Worm (Caenorhabditis elegans): Measurements from ENCODE around the gene kqt-2.

The kqt-2 gene

DNA sequence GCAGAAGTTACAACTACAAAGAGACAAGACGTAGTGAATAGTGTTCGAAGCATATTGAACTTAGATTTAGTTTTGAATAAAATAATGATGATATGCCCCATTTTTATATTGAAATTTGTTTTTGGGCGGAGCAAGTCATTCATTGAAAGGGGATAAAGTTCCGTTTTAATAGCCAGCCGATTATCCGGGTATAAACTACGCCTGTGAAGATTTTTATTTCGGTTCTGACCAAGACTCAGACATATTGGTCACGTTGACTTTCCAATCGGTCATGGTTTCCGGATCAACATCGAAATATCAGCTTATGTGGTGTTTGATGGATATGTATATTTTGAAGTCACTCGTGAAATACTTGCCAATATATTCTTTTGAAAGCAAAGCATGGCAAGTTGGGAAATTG is 27.5 kb downstream of the kqt-2 start, which contains the start of gene K02A6.4:
Gene K02A6.4 (minus strand): TSS at position 101 of the 400 bp plus-strand sequence.
- no peak for TF ChIP-seq ceh-9 (tag; optimal IDR thresholded peaks at IDR 0.05)
- TF ChIP-seq ceh-82 (tag; optimal IDR thresholded peaks at IDR 0.05): no peak
- no peak for TF ChIP-seq unc-39 (tag; optimal IDR thresholded peaks at IDR 0.05)
- no peak for TF ChIP-seq jun-1 (tag; optimal IDR thresholded peaks at IDR 0.05)
- no peak for TF ChIP-seq ama-1 (optimal IDR thresholded peaks at IDR 0.05)
- no peak for TF ChIP-seq ceh-28 (tag; optimal IDR thresholded peaks at IDR 0.05)
- TF ChIP-seq daf-12 (tag; optimal IDR thresholded peaks at IDR 0.05): no peak
- no peak for TF ChIP-seq elt-1 (tag; optimal IDR thresholded peaks at IDR 0.05)

DNA sequence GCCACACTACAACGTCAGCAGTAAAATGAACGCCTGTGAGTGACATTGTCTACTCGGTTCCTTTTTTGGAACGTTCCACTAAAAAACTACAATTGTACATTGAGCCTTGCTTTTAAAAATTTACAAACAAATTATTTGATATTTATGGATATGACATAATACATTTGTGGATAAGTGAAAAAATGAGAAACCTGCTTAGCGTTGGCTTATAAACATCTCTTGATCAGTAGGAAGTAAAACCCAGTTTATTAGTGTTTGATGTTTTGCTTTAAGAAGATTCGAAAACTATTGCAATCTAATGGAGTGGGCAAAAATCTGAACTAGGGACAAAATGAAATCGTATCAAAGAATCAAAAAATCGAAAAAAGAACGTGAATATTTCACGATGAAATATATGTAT is 29.2 kb downstream of the kqt-2 start:
- TF ChIP-seq nfya-1 (tag; optimal IDR thresholded peaks at IDR 0.05; ENCODE audit: insufficient read depth): no peak
- no peak for TF ChIP-seq skn-1 (tag; optimal IDR thresholded peaks at IDR 0.05)
- TF ChIP-seq nhr-77 (tag; optimal IDR thresholded peaks at IDR 0.05): no peak
- no peak for TF ChIP-seq ama-1 (optimal IDR thresholded peaks at IDR 0.05)
- no peak for TF ChIP-seq ztf-11 (tag; optimal IDR thresholded peaks at IDR 0.05)
- TF ChIP-seq unc-39 (tag; optimal IDR thresholded peaks at IDR 0.05): no peak
- no peak for TF ChIP-seq mml-1 (tag; optimal IDR thresholded peaks at IDR 0.05)
- TF ChIP-seq hmg-11 (tag; optimal IDR thresholded peaks at IDR 0.05): no peak
- no peak for TF ChIP-seq mdl-1 (tag; optimal IDR thresholded peaks at IDR 0.05)
- no peak for TF ChIP-seq nhr-67 (tag; optimal IDR thresholded peaks at IDR 0.05)
- TF ChIP-seq ZK546.5 (tag; optimal IDR thresholded peaks at IDR 0.05): no peak
- TF ChIP-seq nhr-237 (tag; optimal IDR thresholded peaks at IDR 0.05): no peak
- no peak for TF ChIP-seq fkh-2 (tag; optimal IDR thresholded peaks at IDR 0.05)
- no peak for TF ChIP-seq snpc-4 (tag; optimal IDR thresholded peaks at IDR 0.05)
- TF ChIP-seq nhr-12 (tag; optimal IDR thresholded peaks at IDR 0.05): no peak

DNA sequence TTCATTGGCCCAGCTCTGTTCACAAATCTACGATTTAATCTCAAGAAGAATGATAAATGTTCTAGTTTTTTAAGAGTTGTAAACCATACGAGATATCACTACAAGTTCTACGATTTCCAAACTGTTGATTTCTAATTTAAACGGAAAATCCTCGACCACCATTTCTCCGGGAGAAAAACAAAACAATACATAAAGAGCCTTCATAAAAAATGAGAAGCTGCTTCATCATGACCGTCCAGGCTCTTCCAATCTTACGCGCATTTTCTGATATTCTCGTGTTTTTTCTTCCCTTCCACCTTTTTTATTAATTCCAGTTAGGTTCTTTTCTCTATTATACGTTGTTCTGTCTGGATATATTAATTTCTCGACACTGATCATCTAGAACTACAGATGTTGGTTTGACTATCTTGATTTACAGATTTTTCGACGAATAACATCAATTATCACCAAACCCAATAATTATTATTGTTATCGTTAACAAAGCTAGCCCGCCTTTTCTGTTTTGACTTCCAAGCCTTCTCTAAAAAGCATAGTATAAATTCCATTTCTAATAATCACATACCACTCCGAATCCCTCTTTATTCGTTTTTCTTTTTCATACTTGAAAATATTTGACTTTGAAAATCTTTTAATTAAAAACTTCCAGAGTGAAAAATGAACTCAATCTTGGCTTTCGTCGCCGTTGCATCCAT is 31.6 kb downstream of the kqt-2 start, which contains the start of gene C47D2.1:
Gene C47D2.1 (plus strand): TSS at position 642 of the 692 bp plus-strand sequence.
- TF ChIP-seq tbx-2 (tag; optimal IDR thresholded peaks at IDR 0.05) (no peak), aly-2 (tag; optimal IDR thresholded peaks at IDR 0.05) (no peak), skn-1 (tag; optimal IDR thresholded peaks at IDR 0.05) (no peak), ceh-9 (tag; optimal IDR thresholded peaks at IDR 0.05) (no peak), pha-4 (tag; optimal IDR thresholded peaks at IDR 0.05) (no peak), nhr-28 (tag; optimal IDR thresholded peaks at IDR 0.05) (no peak), nhr-12 (tag; optimal IDR thresholded peaks at IDR 0.05) (no peak), nhr-67 (tag; optimal IDR thresholded peaks at IDR 0.05) (no peak), sea-2 (GFP tag; optimal IDR thresholded peaks at IDR 0.05) (no peak)

DNA sequence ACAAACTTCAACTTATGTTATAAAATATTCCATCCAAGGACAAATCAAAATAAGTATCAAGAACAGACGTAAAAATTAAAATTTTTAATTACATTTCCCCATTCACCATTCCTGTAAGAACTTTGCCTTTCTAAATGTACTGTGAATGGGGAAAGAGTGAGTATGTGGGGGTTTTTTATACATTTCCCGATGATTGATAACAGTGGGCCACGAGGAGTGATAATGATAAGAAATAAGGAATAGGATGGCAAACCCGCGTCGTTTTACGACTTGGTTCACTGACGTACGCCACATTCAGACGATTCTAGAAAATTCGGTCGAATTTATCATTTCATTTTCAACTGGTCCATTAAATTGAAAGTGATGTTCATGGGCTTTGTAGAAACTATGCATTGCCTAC is 35.2 kb downstream of the kqt-2 start, which contains the start of gene cdd-1:
Gene cdd-1 (minus strand): TSS at position 151 of the 400 bp plus-strand sequence.
- TF ChIP-seq nhr-11 (tag; optimal IDR thresholded peaks at IDR 0.05) (no peak), nhr-28 (tag; optimal IDR thresholded peaks at IDR 0.05) (no peak), nfya-1 (tag; optimal IDR thresholded peaks at IDR 0.05; ENCODE audit: insufficient read depth) (peak; percentile 17), elt-2 (tag; optimal IDR thresholded peaks at IDR 0.05) (peak; percentile 96), R02D3.7 (tag; optimal IDR thresholded peaks at IDR 0.05) (peak; percentile 5), pqm-1 (tag; optimal IDR thresholded peaks at IDR 0.05) (peak; percentile 72), elt-3 (tag; optimal IDR thresholded peaks at IDR 0.05) (peak in 1 of 3 experiments; percentile 50), elt-1 (tag; optimal IDR thresholded peaks at IDR 0.05) (no peak), jun-1 (tag; optimal IDR thresholded peaks at IDR 0.05) (peak; percentile 7), fos-1 (tag; optimal IDR thresholded peaks at IDR 0.05) (peak; percentile 38)

DNA sequence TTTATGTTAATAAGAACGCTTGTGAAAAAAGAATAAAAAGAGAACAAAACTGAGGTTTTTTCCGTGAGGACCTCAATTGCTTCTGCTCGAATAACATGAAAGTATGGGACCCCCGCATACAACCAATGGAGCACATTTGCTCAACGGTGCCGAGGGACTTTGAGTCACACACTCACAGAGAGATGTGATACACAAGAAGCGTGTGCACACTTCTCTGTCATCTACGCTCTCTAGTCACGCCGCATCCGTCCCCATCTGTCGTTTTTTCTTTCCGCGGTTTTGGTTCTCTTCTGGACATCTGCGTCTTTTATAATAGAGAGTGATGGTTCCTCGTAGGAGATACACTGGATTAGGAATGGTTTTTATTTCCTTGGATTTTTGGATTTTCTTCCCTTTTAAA is 40.2 kb downstream of the kqt-2 start:
- TF ChIP-seq unc-62 (GFP tag; optimal IDR thresholded peaks at IDR 0.05) (no peak), nhr-12 (tag; optimal IDR thresholded peaks at IDR 0.05) (no peak), ceh-16 (tag; optimal IDR thresholded peaks at IDR 0.05) (no peak), nhr-25 (tag; optimal IDR thresholded peaks at IDR 0.05) (no peak), fkh-2 (tag; optimal IDR thresholded peaks at IDR 0.05) (peak; percentile 47), sea-2 (GFP tag; optimal IDR thresholded peaks at IDR 0.05) (no peak), hmg-11 (tag; optimal IDR thresholded peaks at IDR 0.05) (peak; percentile 81), lin-39 (tag; optimal IDR thresholded peaks at IDR 0.05) (peak; percentile 82), mml-1 (tag; optimal IDR thresholded peaks at IDR 0.05) (no peak), nhr-23 (tag; optimal IDR thresholded peaks at IDR 0.05) (no peak), pha-4 (tag; optimal IDR thresholded peaks at IDR 0.05) (no peak), nhr-43 (tag; optimal IDR thresholded peaks at IDR 0.05; ENCODE audit: poor library complexity, severe bottlenecking) (peak; percentile 11), ceh-9 (tag; optimal IDR thresholded peaks at IDR 0.05) (no peak), nhr-28 (tag; optimal IDR thresholded peaks at IDR 0.05) (no peak), snpc-4 (tag; optimal IDR thresholded peaks at IDR 0.05) (no peak), R02D3.7 (tag; optimal IDR thresholded peaks at IDR 0.05) (no peak), nhr-67 (tag; optimal IDR thresholded peaks at IDR 0.05) (no peak), fos-1 (tag; optimal IDR thresholded peaks at IDR 0.05) (no peak), nfya-1 (tag; optimal IDR thresholded peaks at IDR 0.05; ENCODE audit: insufficient read depth) (peak; percentile 72), pqm-1 (tag; optimal IDR thresholded peaks at IDR 0.05) (no peak), ztf-11 (tag; optimal IDR thresholded peaks at IDR 0.05) (no peak), lin-15B (tag; optimal IDR thresholded peaks at IDR 0.05) (peak; percentile 58)

Measured in whole organism, L3 larva.